Fruit fly (Drosophila melanogaster) whole organism, embryonic: ENCODE data around the gene CG14196.

Source experiments
- Adf1 ChIP-seq: fragments of 200-800 bp; sonication (Bioruptor generic); IDR thresholded peaks from 2 replicates; pipeline ENCODE4 v1.3.6; 2022; ENCODE audit warnings: missing biosample characterization, missing genetic modification characterization
- CG11085 ChIP-seq: fragments of 200-800 bp; sonication (Bioruptor generic); IDR thresholded peaks from 2 replicates; pipeline ENCODE4 v1.3.6; 2022; ENCODE audit warnings: missing biosample characterization, missing genetic modification characterization
- CG13123 ChIP-seq: fragments of 200-800 bp; sonication (Bioruptor generic); optimal IDR thresholded peaks from 2 replicates; lab custom pipeline; 2016; ENCODE audit warnings: missing biosample characterization, missing genetic modification characterization
- CG13287 ChIP-seq: fragments of 200-800 bp; sonication (Bioruptor generic); IDR thresholded peaks from 2 replicates; pipeline ENCODE4 v1.3.6; 2022; ENCODE audit warnings: missing biosample characterization, missing genetic modification characterization; ENCODE audit not compliant: partially characterized antibody
- CG13424 ChIP-seq: fragments of 200-800 bp; sonication (Bioruptor generic); optimal IDR thresholded peaks from 2 replicates; lab custom pipeline; 2019; ENCODE audit warnings: missing biosample characterization, mild to moderate bottlenecking, missing genetic modification characterization, moderate library complexity
- CG14710 ChIP-seq: fragments of 200-800 bp; sonication (Bioruptor generic); optimal IDR thresholded peaks from 3 replicates; lab custom pipeline; 2019; ENCODE audit warnings: missing biosample characterization, mild to moderate bottlenecking, missing genetic modification characterization, moderate library complexity
- CG14965 ChIP-seq: fragments of 200-800 bp; sonication (Bioruptor generic); optimal IDR thresholded peaks from 2 replicates; lab custom pipeline; 2016; ENCODE audit warnings: missing biosample characterization, missing genetic modification characterization, borderline replicate concordance
- CG15696 ChIP-seq: fragments of 200-800 bp; sonication (Bioruptor generic); optimal IDR thresholded peaks from 2 replicates; lab custom pipeline; 2019; ENCODE audit warnings: missing biosample characterization, mild to moderate bottlenecking, missing genetic modification characterization, moderate library complexity
- CG17612 ChIP-seq: fragments of 200-800 bp; sonication (Bioruptor generic); IDR thresholded peaks from 2 replicates; pipeline ENCODE4 v1.3.6; 2022; ENCODE audit warnings: missing biosample characterization, missing genetic modification characterization
- CG2889 ChIP-seq: fragments of 200-800 bp; sonication (Bioruptor generic); IDR thresholded peaks from 3 replicates; pipeline ENCODE4 v1.3.6; 2022; ENCODE audit warnings: missing biosample characterization, missing genetic modification characterization
- CG30403 ChIP-seq: fragments of 200-800 bp; sonication (Bioruptor generic); optimal IDR thresholded peaks from 3 replicates; lab custom pipeline; 2016; ENCODE audit warnings: missing biosample characterization, missing genetic modification characterization
- CG34224 ChIP-seq: fragments of 200-800 bp; sonication (Bioruptor generic); IDR thresholded peaks from 3 replicates; pipeline ENCODE4 v1.3.6; 2022; ENCODE audit warnings: missing biosample characterization, missing genetic modification characterization; ENCODE audit not compliant: partially characterized antibody
- CG43689 ChIP-seq: fragments of 200-800 bp; sonication (Bioruptor generic); IDR thresholded peaks from 2 replicates; pipeline ENCODE4 v1.3.6; 2022; ENCODE audit warnings: missing biosample characterization, missing genetic modification characterization
- CG4617 ChIP-seq: fragments of 200-800 bp; sonication (Bioruptor generic); optimal IDR thresholded peaks from 3 replicates; lab custom pipeline; 2016; ENCODE audit warnings: missing biosample characterization, missing genetic modification characterization, borderline replicate concordance
- CG6765 ChIP-seq: fragments of 200-800 bp; sonication (Bioruptor generic); optimal IDR thresholded peaks from 3 replicates; lab custom pipeline; 2017; ENCODE audit warnings: missing biosample characterization, mild to moderate bottlenecking, missing genetic modification characterization
- CG7271 ChIP-seq: fragments of 200-800 bp; sonication (Bioruptor generic); optimal IDR thresholded peaks from 2 replicates; lab custom pipeline; 2018; ENCODE audit warnings: missing biosample characterization, mild to moderate bottlenecking, missing genetic modification characterization, moderate library complexity
- CG7556 ChIP-seq: fragments of 200-800 bp; sonication (Bioruptor generic); optimal IDR thresholded peaks from 2 replicates; lab custom pipeline; 2017; ENCODE audit warnings: missing biosample characterization, mild to moderate bottlenecking, missing genetic modification characterization
- CG8388 ChIP-seq: fragments of 200-800 bp; sonication (Bioruptor generic); optimal IDR thresholded peaks from 2 replicates; lab custom pipeline; 2019; ENCODE audit warnings: missing biosample characterization, mild to moderate bottlenecking, missing genetic modification characterization, moderate library complexity
- D19A ChIP-seq: fragments of 200-800 bp; optimal IDR thresholded peaks from 3 replicates; lab custom pipeline; 2019; ENCODE audit warnings: missing biosample characterization, mild to moderate bottlenecking, missing genetic modification characterization, moderate library complexity
- Dbx ChIP-seq: fragments of 200-800 bp; sonication (Bioruptor generic); IDR thresholded peaks from 3 replicates; pipeline ENCODE4 v1.3.6; 2022; ENCODE audit warnings: missing biosample characterization, missing genetic modification characterization
- Drgx ChIP-seq: fragments of 200-800 bp; sonication (Bioruptor generic); IDR thresholded peaks from 2 replicates; pipeline ENCODE4 v1.3.6; 2022; ENCODE audit warnings: missing biosample characterization, missing genetic modification characterization
- Fer1 ChIP-seq: fragments of 200-800 bp; sonication (Bioruptor generic); optimal IDR thresholded peaks from 2 replicates; lab custom pipeline; 2017; ENCODE audit warnings: missing biosample characterization, mild to moderate bottlenecking, missing genetic modification characterization
- Hand ChIP-seq: fragments of 200-800 bp; sonication (Bioruptor generic); optimal IDR thresholded peaks from 2 replicates; lab custom pipeline; 2017; ENCODE audit warnings: mild to moderate bottlenecking, missing biosample characterization, missing genetic modification reagents, missing genetic modification characterization
- Hr78 ChIP-seq, 2 experiments: fragments of 200-800 bp in 1 of 2; fragments of >200 bp in 1 of 2; sonication (Bioruptor generic) in 1 of 2; optimal IDR thresholded peaks; 2 replicates each; lab custom pipeline; 2017 to 2019; ENCODE audit warnings: missing biosample characterization in 2 of 2, missing genetic modification characterization in 2 of 2, mild to moderate bottlenecking in 1 of 2, moderate library complexity in 1 of 2
- Lim3 ChIP-seq: fragments of 200-800 bp; sonication (Bioruptor generic); IDR thresholded peaks from 2 replicates; pipeline ENCODE4 v1.3.6; 2022; ENCODE audit warnings: missing biosample characterization, missing genetic modification characterization
- MESR4 ChIP-seq: fragments of 200-800 bp; sonication (Bioruptor generic); optimal IDR thresholded peaks from 2 replicates; lab custom pipeline; 2018; ENCODE audit warnings: missing biosample characterization, mild to moderate bottlenecking, missing genetic modification characterization, moderate library complexity
- NK7.1 ChIP-seq: fragments of 200-800 bp; sonication (Bioruptor generic); optimal IDR thresholded peaks from 3 replicates; lab custom pipeline; 2016; ENCODE audit warnings: missing biosample characterization, missing genetic modification characterization
- Nf-YC ChIP-seq: fragments of 200-800 bp; optimal IDR thresholded peaks from 3 replicates; lab custom pipeline; 2019; ENCODE audit warnings: missing biosample characterization, mild to moderate bottlenecking, missing genetic modification characterization, moderate library complexity
- Optix ChIP-seq: fragments of 200-800 bp; sonication (Bioruptor generic); IDR thresholded peaks from 3 replicates; pipeline ENCODE4 v1.3.6; 2022; ENCODE audit warnings: missing biosample characterization, missing genetic modification characterization
- dimm ChIP-seq: fragments of 200-800 bp; sonication (Bioruptor generic); IDR thresholded peaks from 2 replicates; pipeline ENCODE4 v1.3.6; 2022; ENCODE audit warnings: missing biosample characterization, missing genetic modification characterization
- exex ChIP-seq: fragments of 200-800 bp; sonication (Bioruptor generic); optimal IDR thresholded peaks from 4 replicates; lab custom pipeline; 2018; ENCODE audit warnings: missing biosample characterization, mild to moderate bottlenecking, missing genetic modification characterization, moderate library complexity
- gfzf ChIP-seq: fragments of 200-800 bp; sonication (Bioruptor generic); optimal IDR thresholded peaks from 2 replicates; lab custom pipeline; 2016; ENCODE audit warnings: missing biosample characterization, mild to moderate bottlenecking, missing genetic modification characterization, moderate library complexity
- gsb ChIP-seq: fragments of 200-800 bp; sonication (Bioruptor generic); IDR thresholded peaks from 2 replicates; pipeline ENCODE4 v1.3.6; 2022; ENCODE audit warnings: missing biosample characterization, missing genetic modification characterization
- gsb-n ChIP-seq: fragments of 200-800 bp; sonication (Bioruptor generic); optimal IDR thresholded peaks from 3 replicates; lab custom pipeline; 2018; ENCODE audit warnings: missing biosample characterization, mild to moderate bottlenecking, missing genetic modification characterization
- inv ChIP-seq: fragments of 200-800 bp; sonication (Bioruptor generic); IDR thresholded peaks from 2 replicates; pipeline ENCODE4 v1.3.6; 2022; ENCODE audit warnings: missing biosample characterization, missing genetic modification characterization; ENCODE audit not compliant: partially characterized antibody
- jigr1 ChIP-seq: fragments of 200-800 bp; sonication (Bioruptor generic); IDR thresholded peaks from 3 replicates; pipeline ENCODE4 v1.3.6; 2022; ENCODE audit warnings: missing biosample characterization, missing genetic modification characterization
- kay ChIP-seq: fragments of 200-800 bp; sonication (Bioruptor generic); optimal IDR thresholded peaks from 2 replicates; lab custom pipeline; 2016; ENCODE audit warnings: missing biosample characterization, missing genetic modification characterization
- lbe ChIP-seq: fragments of 200-800 bp; sonication (Bioruptor generic); optimal IDR thresholded peaks from 2 replicates; lab custom pipeline; 2016; ENCODE audit warnings: missing biosample characterization, mild to moderate bottlenecking, missing genetic modification characterization
- maf-S ChIP-seq: fragments of 200-800 bp; sonication (Bioruptor generic); optimal IDR thresholded peaks from 2 replicates; lab custom pipeline; 2016; ENCODE audit warnings: missing biosample characterization, missing genetic modification characterization
- pfk ChIP-seq: fragments of 200-800 bp; sonication (Bioruptor generic); optimal IDR thresholded peaks from 2 replicates; lab custom pipeline; 2018; ENCODE audit warnings: missing biosample characterization, mild to moderate bottlenecking, missing genetic modification characterization, moderate library complexity
- row ChIP-seq: fragments of 200-800 bp; sonication (Bioruptor generic); IDR thresholded peaks from 3 replicates; pipeline ENCODE4 v1.3.6; 2022; ENCODE audit warnings: missing biosample characterization, missing genetic modification characterization
- sens ChIP-seq: fragments of 200-800 bp; sonication (Bioruptor generic); peaks from one replicate; lab custom pipeline; 2016; ENCODE audit warnings: missing biosample characterization, missing genetic modification characterization
- sens-2 ChIP-seq: fragments of 200-800 bp; sonication (Bioruptor generic); IDR thresholded peaks from 2 replicates; pipeline ENCODE4 v1.3.6; 2022; ENCODE audit warnings: missing biosample characterization, missing genetic modification characterization
- sim ChIP-seq: fragments of 200-800 bp; sonication (Bioruptor generic); IDR thresholded peaks from 2 replicates; pipeline ENCODE4 v1.3.6; 2022; ENCODE audit warnings: missing biosample characterization, missing genetic modification characterization
- sisA ChIP-seq: fragments of 200-800 bp; sonication (Bioruptor generic); IDR thresholded peaks from 2 replicates; pipeline ENCODE4 v1.3.6; 2022; ENCODE audit warnings: missing biosample characterization, missing genetic modification characterization
- trh ChIP-seq: fragments of 200-800 bp; sonication (Bioruptor generic); optimal IDR thresholded peaks from 2 replicates; lab custom pipeline; 2016; ENCODE audit warnings: missing biosample characterization, missing genetic modification characterization
- tup ChIP-seq: fragments of 200-800 bp; sonication (Bioruptor generic); optimal IDR thresholded peaks from 2 replicates; lab custom pipeline; 2016; ENCODE audit warnings: missing biosample characterization, mild to moderate bottlenecking, missing genetic modification characterization, moderate library complexity
- wdn ChIP-seq: fragments of 200-800 bp; sonication (Bioruptor generic); IDR thresholded peaks from 2 replicates; pipeline ENCODE4 v1.3.6; 2022; ENCODE audit warnings: missing biosample characterization, missing genetic modification characterization
- wek ChIP-seq: fragments of 200-800 bp; sonication (Bioruptor generic); optimal IDR thresholded peaks from 3 replicates; lab custom pipeline; 2018; ENCODE audit warnings: missing biosample characterization, mild to moderate bottlenecking, missing genetic modification characterization, moderate library complexity

Gene CG14196

dm6 chrX:19289318-19289970, 47.8 kb upstream of the CG14196 start (continued):
- TF ChIP-seq gfzf (GFP tag; lab: Kevin White, UChicago) (no peak), exex (tag; lab: Kevin White, UChicago) (peak; percentile 44), jigr1 (GFP tag; lab: Robert Waterston, UW) (peak; percentile 66; the same call in 1 of the 3 replicates), sim (peak; percentile 78), Adf1 (GFP tag; lab: Robert Waterston, UW) (peak; percentile 12; the same call in 1 of the 2 replicates), CG17612 (peak; percentile 82), CG15696 (tag; lab: Kevin White, UChicago) (peak; percentile 56), MESR4 (GFP tag; lab: Kevin White, UChicago) (peak; percentile 29), CG34224 (GFP tag; lab: Robert Waterston, UW) (no peak), Dbx (GFP tag; lab: Robert Waterston, UW) (peak; percentile 67; the same call in 2 of the 3 replicates), CG11085 (GFP tag; lab: Robert Waterston, UW) (peak; percentile 70), sisA (GFP tag; lab: Robert Waterston, UW) (peak; percentile 96), NK7.1 (peak; percentile 61), CG7556 (GFP tag; lab: Kevin White, UChicago) (peak; percentile 75), kay (GFP tag; lab: Kevin White, UChicago) (peak; percentile 72), Optix (GFP tag; lab: Robert Waterston, UW) (peak; percentile 94), sens-2 (peak; percentile 89), Hand (GFP tag; lab: Kevin White, UChicago) (peak; percentile 22), Nf-YC (tag; lab: Kevin White, UChicago) (peak; percentile 79), dimm (GFP tag; lab: Robert Waterston, UW) (peak; percentile 81), CG6765 (GFP tag; lab: Kevin White, UChicago) (peak; percentile 64), CG30403 (GFP tag; lab: Kevin White, UChicago) (peak; percentile 89), Fer1 (GFP tag; lab: Kevin White, UChicago) (peak; percentile 82), Drgx (GFP tag; lab: Robert Waterston, UW) (peak; percentile 97), CG4617 (peak; percentile 69), CG43689 (peak; percentile 77), CG2889 (peak; percentile 81; the same call in 2 of the 3 replicates), Lim3 (GFP tag; lab: Robert Waterston, UW) (peak; percentile 83), maf-S (GFP tag; lab: Kevin White, UChicago) (peak; percentile 78), row (GFP tag; lab: Robert Waterston, UW) (peak; percentile 92), CG14965 (GFP tag; lab: Kevin White, UChicago) (peak; percentile 51), gsb-n (tag; lab: Kevin White, UChicago) (peak; percentile 86), D19A (peak; percentile 78), pfk (GFP tag; lab: Kevin White, UChicago) (no peak), gsb (GFP tag; lab: Robert Waterston, UW) (peak; percentile 74), CG7271 (tag; lab: Kevin White, UChicago) (peak; percentile 25), lbe (peak; percentile 96), tup (GFP tag; lab: Kevin White, UChicago) (peak; percentile 71), CG13424 (tag; lab: Kevin White, UChicago) (peak; percentile 92), Hr78 (GFP tag; optimal IDR thresholded peaks at IDR 0.05; lab: Kevin White, UChicago) (peak in 1 of 2 experiments; percentile 68), CG13287 (GFP tag; lab: Robert Waterston, UW) (no peak), inv (GFP tag; lab: Robert Waterston, UW) (no peak), trh (GFP tag; lab: Kevin White, UChicago) (peak; percentile 71), CG14710 (peak; percentile 73), wdn (GFP tag; lab: Robert Waterston, UW) (peak; percentile 73), CG8388 (peak; percentile 86), CG13123 (GFP tag; lab: Kevin White, UChicago) (peak; percentile 59), wek (GFP tag; lab: Kevin White, UChicago) (peak; percentile 82), sens (GFP tag; lab: Kevin White, UChicago) (peak; percentile 98)
